Fruit fly (Drosophila melanogaster) whole organism, embryonic: Measurements from ENCODE around the gene bi.

Experiments
- Antp ChIP-seq: fragments of 200-800 bp; sonication (Bioruptor generic); optimal IDR thresholded peaks from 3 replicates; lab custom pipeline; 2016; ENCODE audit warnings: missing biosample characterization, missing genetic modification characterization
- CG10267 ChIP-seq: fragments of 200-800 bp; sonication (Bioruptor generic); optimal IDR thresholded peaks from 2 replicates; lab custom pipeline; 2018; ENCODE audit warnings: missing biosample characterization, mild to moderate bottlenecking, missing genetic modification characterization, moderate library complexity
- CG10321 ChIP-seq: fragments of 200-800 bp; sonication (Bioruptor generic); IDR thresholded peaks from 2 replicates; pipeline ENCODE4 v1.3.6; 2022; ENCODE audit warnings: missing biosample characterization, missing genetic modification characterization
- CG11247 ChIP-seq: fragments of 200-800 bp; sonication (Bioruptor generic); IDR thresholded peaks from 2 replicates; pipeline ENCODE4 v1.3.6; 2022; ENCODE audit warnings: missing biosample characterization, missing genetic modification characterization
- CG11398 ChIP-seq: fragments of 200-800 bp; sonication (Bioruptor generic); optimal IDR thresholded peaks from 2 replicates; lab custom pipeline; 2016; ENCODE audit warnings: missing biosample characterization, missing genetic modification characterization
- CG14014 ChIP-seq: fragments of 200-800 bp; sonication (Bioruptor generic); IDR thresholded peaks from 2 replicates; pipeline ENCODE4 v1.3.6; 2022; ENCODE audit warnings: missing biosample characterization, missing genetic modification characterization
- CG16813 ChIP-seq: fragments of 200-800 bp; sonication (Bioruptor generic); IDR thresholded peaks from 3 replicates; pipeline ENCODE4 v1.3.6; 2022; ENCODE audit warnings: missing biosample characterization, missing genetic modification characterization; ENCODE audit not compliant: partially characterized antibody
- CG17359 ChIP-seq: fragments of 200-800 bp; sonication (Bioruptor generic); optimal IDR thresholded peaks from 3 replicates; lab custom pipeline; 2018; ENCODE audit warnings: missing biosample characterization, mild to moderate bottlenecking, missing genetic modification characterization, moderate library complexity
- CG18011 ChIP-seq: fragments of 200-800 bp; sonication (Bioruptor generic); optimal IDR thresholded peaks from 2 replicates; lab custom pipeline; 2017; ENCODE audit warnings: missing biosample characterization, missing genetic modification characterization, mild to moderate bottlenecking, moderate library complexity, missing genotype
- CG18764 ChIP-seq: fragments of 200-800 bp; sonication (Bioruptor generic); optimal IDR thresholded peaks from 3 replicates; lab custom pipeline; 2016; ENCODE audit warnings: missing biosample characterization, missing genetic modification characterization
- CG2712 ChIP-seq: fragments of 200-800 bp; optimal IDR thresholded peaks from 3 replicates; lab custom pipeline; 2019; ENCODE audit warnings: missing biosample characterization, mild to moderate bottlenecking, missing genetic modification characterization, moderate library complexity
- CG31388 ChIP-seq: fragments of 200-800 bp; sonication (Bioruptor generic); optimal IDR thresholded peaks from 2 replicates; lab custom pipeline; 2016; ENCODE audit warnings: missing biosample characterization, missing genetic modification characterization
- CG3995 ChIP-seq: fragments of 200-800 bp; sonication (Bioruptor generic); optimal IDR thresholded peaks from 3 replicates; lab custom pipeline; 2016; ENCODE audit warnings: missing biosample characterization, missing genetic modification characterization
- CG4360 ChIP-seq: fragments of 200-800 bp; sonication (Bioruptor generic); IDR thresholded peaks from 2 replicates; pipeline ENCODE4 v1.3.6; 2022; ENCODE audit warnings: missing biosample characterization, missing genetic modification characterization
- CG5245 ChIP-seq: fragments of 200-800 bp; sonication (Bioruptor generic); optimal IDR thresholded peaks from 3 replicates; lab custom pipeline; 2016; ENCODE audit warnings: missing biosample characterization, missing genetic modification characterization
- CG6272 ChIP-seq: fragments of 200-800 bp; sonication (Bioruptor generic); IDR thresholded peaks from 2 replicates; pipeline ENCODE4 v1.3.6; 2022; ENCODE audit warnings: missing biosample characterization, missing genetic modification characterization
- CG6791 ChIP-seq: fragments of 200-800 bp; sonication (Bioruptor generic); IDR thresholded peaks from 3 replicates; pipeline ENCODE4 v1.3.6; 2022; ENCODE audit warnings: missing biosample characterization, missing genetic modification characterization; ENCODE audit not compliant: partially characterized antibody
- CG7963 ChIP-seq: fragments of 200-800 bp; sonication (Bioruptor generic); IDR thresholded peaks from 3 replicates; pipeline ENCODE4 v1.3.6; 2022; ENCODE audit warnings: missing biosample characterization, missing genetic modification characterization; ENCODE audit not compliant: partially characterized antibody
- CG8359 ChIP-seq: fragments of 200-800 bp; sonication (Bioruptor generic); optimal IDR thresholded peaks from 2 replicates; lab custom pipeline; 2017; ENCODE audit warnings: missing biosample characterization, mild to moderate bottlenecking, missing genetic modification characterization, borderline replicate concordance
- CG8478 ChIP-seq: fragments of >200 bp; optimal IDR thresholded peaks from 2 replicates; lab custom pipeline; 2018
- CG9817 ChIP-seq: fragments of 200-800 bp; sonication (Bioruptor generic); optimal IDR thresholded peaks from 2 replicates; lab custom pipeline; 2018; ENCODE audit warnings: missing biosample characterization, mild to moderate bottlenecking, missing genetic modification characterization, moderate library complexity
- Dp ChIP-seq: fragments of 200-800 bp; sonication (Bioruptor generic); optimal IDR thresholded peaks from 2 replicates; lab custom pipeline; 2018; ENCODE audit warnings: missing biosample characterization, mild to moderate bottlenecking, missing genetic modification characterization, moderate library complexity
- MTF-1 ChIP-seq: fragments of 200-800 bp; sonication (Bioruptor generic); optimal IDR thresholded peaks from 2 replicates; lab custom pipeline; 2018; ENCODE audit warnings: missing biosample characterization, mild to moderate bottlenecking, missing genetic modification characterization, borderline replicate concordance
- Mes4 ChIP-seq: fragments of 200-800 bp; sonication (Bioruptor generic); optimal IDR thresholded peaks from 2 replicates; lab custom pipeline; 2016; ENCODE audit warnings: missing biosample characterization, missing genetic modification characterization
- Mrtf ChIP-seq: fragments of 200-800 bp; sonication (Bioruptor generic); IDR thresholded peaks from 3 replicates; pipeline ENCODE4 v1.3.6; 2022; ENCODE audit warnings: missing biosample characterization, missing genetic modification characterization
- Myb ChIP-seq: fragments of 200-800 bp; sonication (Bioruptor generic); optimal IDR thresholded peaks from 2 replicates; lab custom pipeline; 2016; ENCODE audit warnings: missing biosample characterization, missing genetic modification characterization
- Neu2 ChIP-seq: fragments of 200-800 bp; sonication (Bioruptor generic); optimal IDR thresholded peaks from 3 replicates; lab custom pipeline; 2016; ENCODE audit warnings: missing biosample characterization, missing genetic modification characterization, borderline replicate concordance
- Nf-YB ChIP-seq: fragments of 200-800 bp; sonication (Bioruptor generic); optimal IDR thresholded peaks from 3 replicates; lab custom pipeline; 2019; ENCODE audit warnings: missing biosample characterization, mild to moderate bottlenecking, missing genetic modification characterization, moderate library complexity
- Optix ChIP-seq: fragments of 200-800 bp; sonication (Bioruptor generic); IDR thresholded peaks from 3 replicates; pipeline ENCODE4 v1.3.6; 2022; ENCODE audit warnings: missing biosample characterization, missing genetic modification characterization
- Sin3A ChIP-seq: fragments of >200 bp; optimal IDR thresholded peaks from 2 replicates; lab custom pipeline; 2018
- Tbp ChIP-seq: fragments of >200 bp; optimal IDR thresholded peaks from 2 replicates; lab custom pipeline; 2018; ENCODE audit warnings: missing biosample characterization, missing genetic modification characterization
- Usf ChIP-seq: fragments of 200-800 bp; sonication (Bioruptor generic); optimal IDR thresholded peaks from 2 replicates; lab custom pipeline; 2017; ENCODE audit warnings: missing genotype, missing biosample characterization, missing genetic modification characterization
- abd-A ChIP-seq: fragments of 200-800 bp; sonication (Bioruptor generic); optimal IDR thresholded peaks from 3 replicates; lab custom pipeline; 2019; ENCODE audit warnings: missing biosample characterization, mild to moderate bottlenecking, missing genetic modification characterization, moderate library complexity
- ac ChIP-seq: fragments of 200-800 bp; sonication (Bioruptor generic); optimal IDR thresholded peaks from 3 replicates; lab custom pipeline; 2017; ENCODE audit warnings: missing biosample characterization, mild to moderate bottlenecking, missing genetic modification characterization
- bab2 ChIP-seq: fragments of 200-800 bp; sonication (Bioruptor generic); optimal IDR thresholded peaks from 2 replicates; lab custom pipeline; 2016; ENCODE audit warnings: missing biosample characterization, missing genetic modification characterization
- bigmax ChIP-seq: fragments of 200-800 bp; sonication (Bioruptor generic); optimal IDR thresholded peaks from 2 replicates; lab custom pipeline; 2018; ENCODE audit warnings: missing biosample characterization, mild to moderate bottlenecking, missing genetic modification characterization
- br ChIP-seq: fragments of >200 bp; optimal IDR thresholded peaks from 2 replicates; lab custom pipeline; 2017
- chm ChIP-seq: fragments of 200-800 bp; sonication (Bioruptor generic); IDR thresholded peaks from 2 replicates; pipeline ENCODE4 v1.3.6; 2022; ENCODE audit warnings: missing biosample characterization, missing genetic modification characterization
- ci ChIP-seq: fragments of 200-800 bp; sonication (Bioruptor generic); IDR thresholded peaks from 3 replicates; pipeline ENCODE4 v1.3.6; 2022; ENCODE audit warnings: missing biosample characterization, missing genetic modification characterization
- crc ChIP-seq: fragments of 200-800 bp; sonication (Bioruptor generic); optimal IDR thresholded peaks from 2 replicates; lab custom pipeline; 2016; ENCODE audit warnings: missing biosample characterization, missing genetic modification characterization
- danr ChIP-seq: fragments of 200-800 bp; sonication (Bioruptor generic); IDR thresholded peaks from 2 replicates; pipeline ENCODE4 v1.3.6; 2022; ENCODE audit warnings: missing biosample characterization, missing genetic modification characterization
- ems ChIP-seq: fragments of 200-800 bp; sonication (Bioruptor generic); optimal IDR thresholded peaks from 3 replicates; lab custom pipeline; 2016; ENCODE audit warnings: missing biosample characterization, missing genetic modification characterization
- fd3F ChIP-seq: fragments of 200-800 bp; sonication (Bioruptor generic); optimal IDR thresholded peaks from 2 replicates; lab custom pipeline; 2018; ENCODE audit warnings: missing biosample characterization, mild to moderate bottlenecking, missing genetic modification characterization, moderate library complexity
- inv ChIP-seq: fragments of 200-800 bp; sonication (Bioruptor generic); IDR thresholded peaks from 2 replicates; pipeline ENCODE4 v1.3.6; 2022; ENCODE audit warnings: missing biosample characterization, missing genetic modification characterization; ENCODE audit not compliant: partially characterized antibody
- kay ChIP-seq: fragments of 200-800 bp; sonication (Bioruptor generic); optimal IDR thresholded peaks from 2 replicates; lab custom pipeline; 2016; ENCODE audit warnings: missing biosample characterization, missing genetic modification characterization
- repo ChIP-seq: fragments of 200-800 bp; sonication (Bioruptor generic); optimal IDR thresholded peaks from 2 replicates; lab custom pipeline; 2016; ENCODE audit warnings: missing biosample characterization, missing genetic modification characterization
- rib ChIP-seq: fragments of 200-800 bp; sonication (Bioruptor generic); IDR thresholded peaks from 2 replicates; pipeline ENCODE4 v1.3.6; 2022; ENCODE audit warnings: missing biosample characterization, missing genetic modification characterization
- sisA ChIP-seq: fragments of 200-800 bp; sonication (Bioruptor generic); IDR thresholded peaks from 2 replicates; pipeline ENCODE4 v1.3.6; 2022; ENCODE audit warnings: missing biosample characterization, missing genetic modification characterization
- slou ChIP-seq: fragments of 200-800 bp; sonication (Bioruptor generic); optimal IDR thresholded peaks from 3 replicates; lab custom pipeline; 2016; ENCODE audit warnings: missing biosample characterization, missing genetic modification characterization
- ttk ChIP-seq: fragments of 200-800 bp; sonication (Bioruptor generic); IDR thresholded peaks from 2 replicates; pipeline ENCODE4 v2.1.2; 2022; ENCODE audit warnings: missing biosample characterization, missing genetic modification characterization
- tx ChIP-seq: fragments of 200-800 bp; sonication (Bioruptor generic); optimal IDR thresholded peaks from 2 replicates; lab custom pipeline; 2016; ENCODE audit warnings: missing biosample characterization, missing genetic modification characterization
- yki ChIP-seq: fragments of >200 bp; optimal IDR thresholded peaks from 3 replicates; lab custom pipeline; 2018
- z ChIP-seq: fragments of 200-800 bp; sonication (Bioruptor generic); IDR thresholded peaks from 3 replicates; pipeline ENCODE4 v1.3.6; 2022; ENCODE audit warnings: missing biosample characterization, missing genetic modification characterization
- zf30C ChIP-seq: fragments of 200-800 bp; sonication (Bioruptor generic); optimal IDR thresholded peaks from 3 replicates; lab custom pipeline; 2018; ENCODE audit warnings: missing biosample characterization, mild to moderate bottlenecking, missing genetic modification characterization

Gene bi

DNA sequence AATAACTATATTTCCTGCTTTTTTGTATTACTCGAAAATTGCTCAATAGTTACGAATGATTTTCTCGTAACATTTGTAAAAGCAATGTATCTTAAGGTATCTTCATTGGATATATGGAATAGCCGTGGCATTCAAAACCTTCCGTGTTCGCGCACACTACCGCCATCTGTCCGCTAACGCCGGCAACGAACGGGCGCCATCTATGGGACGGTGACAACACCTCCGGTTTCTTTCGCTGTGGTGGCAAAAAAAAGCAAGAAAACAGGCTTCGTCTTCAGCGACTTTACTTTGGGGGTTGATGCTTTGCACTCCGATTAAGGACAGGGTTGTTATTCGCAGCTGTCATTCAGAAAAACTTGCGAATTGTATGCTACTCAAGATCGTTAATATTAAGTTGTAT lies 94.5 kb downstream of the bi start (continued):
- TF ChIP-seq Optix (GFP tag; lab: Robert Waterston, UW): peak; percentile 62; the same call in 2 of the 3 replicates
- TF ChIP-seq CG16813 (GFP tag; lab: Robert Waterston, UW): no peak
- no peak for TF ChIP-seq CG7963 (GFP tag; lab: Robert Waterston, UW)
- no peak for TF ChIP-seq CG18764 (GFP tag; lab: Kevin White, UChicago)
- peak; percentile 26 for TF ChIP-seq zf30C (GFP tag; lab: Kevin White, UChicago)
- TF ChIP-seq z (GFP tag; lab: Robert Waterston, UW): no peak
- TF ChIP-seq repo (GFP tag; lab: Kevin White, UChicago): no peak
- TF ChIP-seq Mes4: peak; percentile 56
- no peak for TF ChIP-seq inv (GFP tag; lab: Robert Waterston, UW)
- TF ChIP-seq slou (GFP tag; lab: Kevin White, UChicago): no peak
- peak; percentile 3 for TF ChIP-seq crc (GFP tag; lab: Kevin White, UChicago)
- TF ChIP-seq CG9817: peak; percentile 44
- TF ChIP-seq br (lab: Kevin White, UChicago): no peak
- TF ChIP-seq Tbp (GFP tag; lab: Kevin White, UChicago): no peak
- TF ChIP-seq abd-A (tag; lab: Kevin White, UChicago): no peak
- TF ChIP-seq bab2 (GFP tag; lab: Kevin White, UChicago): no peak
- peak; percentile 13 for TF ChIP-seq CG10267 (tag; lab: Kevin White, UChicago)
- TF ChIP-seq Neu2 (GFP tag; lab: Kevin White, UChicago): no peak
- peak; percentile 58 for TF ChIP-seq CG11247 (GFP tag; lab: Robert Waterston, UW)
- no peak for TF ChIP-seq CG11398
- TF ChIP-seq kay (GFP tag; lab: Kevin White, UChicago): no peak
- peak; percentile 83 for TF ChIP-seq chm (GFP tag; lab: Robert Waterston, UW)
- peak; percentile 44; the same call in 1 of the 2 replicates for TF ChIP-seq CG14014 (GFP tag; lab: Robert Waterston, UW)
- TF ChIP-seq CG31388 (GFP tag; lab: Kevin White, UChicago): no peak
- TF ChIP-seq Myb: peak; percentile 12
- TF ChIP-seq ac (GFP tag; lab: Kevin White, UChicago): peak; percentile 62
- TF ChIP-seq CG17359 (tag; lab: Kevin White, UChicago): peak; percentile 49
- TF ChIP-seq CG6791 (GFP tag; lab: Robert Waterston, UW): no peak
- peak; percentile 91 for TF ChIP-seq ci
- TF ChIP-seq bigmax: no peak
- no peak for TF ChIP-seq tx (GFP tag; lab: Kevin White, UChicago)
- TF ChIP-seq Sin3A: no peak
- TF ChIP-seq MTF-1 (GFP tag; lab: Kevin White, UChicago): peak; percentile 77
- peak; percentile 36 for TF ChIP-seq fd3F (GFP tag; lab: Kevin White, UChicago)
- 0 out of 2 replicates have a peak, but pooled peaks have one; percentile 5 for TF ChIP-seq danr (GFP tag; lab: Robert Waterston, UW)
- TF ChIP-seq ems (GFP tag; lab: Kevin White, UChicago): no peak

DNA sequence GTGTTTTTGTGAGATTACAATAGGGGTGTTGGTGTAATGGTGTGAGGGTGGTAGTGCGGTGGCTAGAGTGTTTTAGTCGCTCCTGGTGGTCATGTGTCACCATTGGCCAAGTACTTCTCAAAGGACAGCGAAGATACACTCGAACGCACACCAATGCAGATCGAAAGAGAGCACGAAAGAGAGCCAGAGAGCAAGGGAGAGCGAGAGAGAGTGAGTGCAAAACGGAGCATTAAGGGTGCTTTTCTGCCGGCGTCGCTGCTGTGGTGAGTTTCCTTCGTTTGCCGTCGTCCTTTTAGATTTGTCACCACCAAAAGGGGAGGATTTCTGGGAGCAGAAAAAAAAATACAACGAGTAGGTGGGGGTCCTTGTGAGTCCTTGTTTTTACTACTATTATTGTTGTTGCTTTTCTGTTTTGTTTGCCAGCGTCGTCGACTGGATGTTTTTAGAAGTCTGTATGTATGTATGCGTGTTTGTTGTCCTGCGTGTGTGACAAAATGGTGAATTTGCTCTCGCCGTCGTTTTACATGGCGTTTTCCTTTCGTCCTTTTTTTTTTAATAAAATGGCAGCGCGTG lies 95.5 kb downstream of the bi start:
- no peak for TF ChIP-seq Antp (GFP tag; lab: Kevin White, UChicago)
- TF ChIP-seq Usf (GFP tag; lab: Kevin White, UChicago): no peak
- no peak for TF ChIP-seq ttk (GFP tag; lab: Robert Waterston, UW)
- TF ChIP-seq Dp: no peak
- TF ChIP-seq CG5245 (GFP tag; lab: Kevin White, UChicago): no peak
- TF ChIP-seq CG8359 (GFP tag; lab: Kevin White, UChicago): no peak
- peak; percentile 85 for TF ChIP-seq yki (lab: Kevin White, UChicago)
- TF ChIP-seq Nf-YB (GFP tag; lab: Kevin White, UChicago): peak; percentile 94
- TF ChIP-seq CG4360 (GFP tag; lab: Robert Waterston, UW): peak; percentile 70
- TF ChIP-seq rib (GFP tag; lab: Robert Waterston, UW): no peak
- TF ChIP-seq CG2712 (tag; lab: Kevin White, UChicago): no peak
- TF ChIP-seq CG6272 (GFP tag; lab: Robert Waterston, UW): no peak
- no peak for TF ChIP-seq Mrtf (GFP tag; lab: Robert Waterston, UW)
- TF ChIP-seq CG18011 (GFP tag; lab: Kevin White, UChicago): no peak
- TF ChIP-seq CG3995 (GFP tag; lab: Kevin White, UChicago): no peak
- no peak for TF ChIP-seq sisA (GFP tag; lab: Robert Waterston, UW)
- no peak for TF ChIP-seq CG10321
- no peak for TF ChIP-seq CG8478 (lab: Kevin White, UChicago)
